Worm (Caenorhabditis elegans) whole organism, L4 larva: ENCODE results near the gene clec-125.

Experiments
- R02D3.7 ChIP-seq: fragments of 150-350 bp; sonication (generic microtip); optimal IDR thresholded peaks from 3 replicates; lab custom pipeline; 2014; ENCODE audit warnings: missing biosample characterization, missing genetic modification characterization
- ama-1 ChIP-seq: fragments of 150-350 bp; optimal IDR thresholded peaks from 2 replicates; lab custom pipeline; 2014; ENCODE audit warnings: inconsistent platforms, mixed read lengths
- egl-27 ChIP-seq: sonication (generic microtip); optimal IDR thresholded peaks from 3 replicates; lab custom pipeline; 2017; ENCODE audit warnings: missing biosample characterization, missing genetic modification reagents, missing genetic modification characterization
- fkh-10 ChIP-seq: fragments of 150-350 bp; optimal IDR thresholded peaks from 2 replicates; lab custom pipeline; 2014; ENCODE audit warnings: missing biosample characterization, missing genetic modification reagents, missing genetic modification characterization
- pha-4 ChIP-seq, 2 experiments: fragments of 150-350 bp in 1 of 2; fragments of 200-800 bp in 1 of 2; sonication (Bioruptor generic) in 1 of 2; IDR thresholded peaks in 1 of 2; optimal IDR thresholded peaks in 1 of 2; 2 replicates each; pipeline versions ENCODE4 v1.3.6 to Lab custom; 2014 to 2022; ENCODE audit warnings: missing genetic modification characterization in 2 of 2, missing genetic modification reagents in 2 of 2, missing biosample characterization in 1 of 2, missing compliant biosample characterization in 1 of 2
- tag-97 ChIP-seq: fragments of 200-800 bp; sonication (Bioruptor generic); IDR thresholded peaks from 2 replicates; pipeline ENCODE4 v1.3.6; 2022; ENCODE audit warnings: missing genetic modification characterization, missing compliant biosample characterization

ce11 chrII:3556584-3556983 is 40.8 kb downstream of the clec-125 start:
- TF ChIP-seq pha-4 (GFP tag; IDR thresholded peaks at IDR 0.05; lab: Robert Waterston, UW): no peak
- no peak for TF ChIP-seq pha-4 (tag; optimal IDR thresholded peaks at IDR 0.05; lab: Kevin White, UChicago)
- TF ChIP-seq egl-27 (tag; lab: Kevin White, UChicago): no peak
- no peak for TF ChIP-seq R02D3.7 (tag; lab: Kevin White, UChicago)
- no peak for TF ChIP-seq fkh-10
- TF ChIP-seq tag-97 (GFP tag; lab: Robert Waterston, UW): no peak
- no peak for TF ChIP-seq ama-1 (lab: Kevin White, UChicago)
